Fruit fly (Drosophila melanogaster): ENCODE measurements around the gene Vha100-4.

Vha100-4 gene

dm6 chr3R:18412279-18413214, 22.9 kb upstream of the Vha100-4 start, which contains the start of gene CG31122 (continued):
- TF ChIP-seq Sry-δ (GFP tag; optimal IDR thresholded peaks at IDR 0.05) (peak; percentile 96), nerfin-1 (tag; optimal IDR thresholded peaks at IDR 0.05) (peak; percentile 47), CG9215 (GFP tag; IDR thresholded peaks at IDR 0.05) (no peak), Gug (GFP tag; IDR thresholded peaks at IDR 0.05) (peak; percentile 60; the same call in 2 of the 4 replicates), Mrtf (GFP tag; IDR thresholded peaks at IDR 0.05) (no peak), H15 (GFP tag; IDR thresholded peaks at IDR 0.05) (no peak), CG18764 (GFP tag; optimal IDR thresholded peaks at IDR 0.05) (no peak), ranshi (GFP tag; IDR thresholded peaks at IDR 0.05) (peak; percentile 82), CG6175 (GFP tag; IDR thresholded peaks at IDR 0.05) (no peak), hth (optimal IDR thresholded peaks at IDR 0.05) (no peak), tll (GFP tag; optimal IDR thresholded peaks at IDR 0.05) (no peak), Optix (GFP tag; IDR thresholded peaks at IDR 0.05) (no peak), CG30020 (tag; optimal IDR thresholded peaks at IDR 0.05) (peak; percentile 59), CG3838 (GFP tag; optimal IDR thresholded peaks at IDR 0.05) (no peak), B-H2 (GFP tag; optimal IDR thresholded peaks at IDR 0.05) (peak; percentile 47), mld (GFP tag; IDR thresholded peaks at IDR 0.05; ENCODE audit: partially characterized antibody) (peak; percentile 74), tio (GFP tag; optimal IDR thresholded peaks at IDR 0.05) (no peak), grn (GFP tag; optimal IDR thresholded peaks at IDR 0.05) (peak; percentile 34), CG4404 (GFP tag; IDR thresholded peaks at IDR 0.05) (no peak), gcm2 (GFP tag; optimal IDR thresholded peaks at IDR 0.05) (no peak), Doc2 (GFP tag; IDR thresholded peaks at IDR 0.05) (no peak), insv (GFP tag; optimal IDR thresholded peaks at IDR 0.05) (no peak), CG17361 (GFP tag; IDR thresholded peaks at IDR 0.05) (no peak; the same call in 2 of the 3 replicates), fru (optimal IDR thresholded peaks at IDR 0.05) (no peak), jing (GFP tag; optimal IDR thresholded peaks at IDR 0.05) (no peak), CG4360 (GFP tag; IDR thresholded peaks at IDR 0.05) (no peak), dati (GFP tag; IDR thresholded peaks at IDR 0.05) (no peak), CG4424 (GFP tag; optimal IDR thresholded peaks at IDR 0.05) (peak; percentile 41), pan (optimal IDR thresholded peaks at IDR 0.05) (no peak), pan (GFP tag; optimal IDR thresholded peaks at IDR 0.05 in 1 of 2, IDR thresholded peaks at IDR 0.05 in 1 of 2) (no peak), CG3407 (GFP tag; optimal IDR thresholded peaks at IDR 0.05) (no peak), slbo (GFP tag; IDR thresholded peaks at IDR 0.05) (peak; percentile 75; the same call in 1 of the 2 replicates), NC2α (GFP tag; optimal IDR thresholded peaks at IDR 0.05) (no peak), oc (tag; optimal IDR thresholded peaks at IDR 0.05) (no peak), hbn (GFP tag; IDR thresholded peaks at IDR 0.05; ENCODE audit: partially characterized antibody) (peak; percentile 96), Nf-YC (tag; optimal IDR thresholded peaks at IDR 0.05) (no peak), Mes4 (GFP tag; optimal IDR thresholded peaks at IDR 0.05) (peak; percentile 36), z (GFP tag; IDR thresholded peaks at IDR 0.05) (no peak), CG2875 (GFP tag; optimal IDR thresholded peaks at IDR 0.05) (no peak), sc (optimal IDR thresholded peaks at IDR 0.05) (no peak), sc (GFP tag; optimal IDR thresholded peaks at IDR 0.05) (no peak), tx (GFP tag; optimal IDR thresholded peaks at IDR 0.05) (peak; percentile 0), NFAT (GFP tag; IDR thresholded peaks at IDR 0.05) (0 out of 2 replicates have a peak, but pooled peaks have one; percentile 23), ato (GFP tag; IDR thresholded peaks at IDR 0.05; ENCODE audit: partially characterized antibody) (peak; percentile 82), Nf-YA (GFP tag; IDR thresholded peaks at IDR 0.05) (no peak), CG2712 (tag; optimal IDR thresholded peaks at IDR 0.05) (peak; percentile 49), CrebB (tag; optimal IDR thresholded peaks at IDR 0.05) (no peak), CG43689 (GFP tag; IDR thresholded peaks at IDR 0.05) (no peak), zfh2 (GFP tag; optimal IDR thresholded peaks at IDR 0.05) (peak; percentile 65), org-1 (GFP tag; optimal IDR thresholded peaks at IDR 0.05) (peak; percentile 2), sug (tag; optimal IDR thresholded peaks at IDR 0.05) (peak; percentile 79)

All from whole organism, embryonic.